Worm (Caenorhabditis elegans): Measurements from ENCODE around the gene cpf-2.

- no peak for TF ChIP-seq ets-7 (tag; optimal IDR thresholded peaks at IDR 0.05)
- no peak for TF ChIP-seq tbx-11 (GFP tag; IDR thresholded peaks at IDR 0.05)
- no peak for TF ChIP-seq ama-1 (optimal IDR thresholded peaks at IDR 0.05)
- TF ChIP-seq tbx-37 (GFP tag; conservative IDR thresholded peaks at IDR 0.05), result no peak
- TF ChIP-seq hmg-4 (GFP tag; optimal IDR thresholded peaks at IDR 0.05), result no peak
- no peak for TF ChIP-seq hnd-1 (tag; optimal IDR thresholded peaks at IDR 0.05)
- TF ChIP-seq sea-1 (GFP tag; conservative IDR thresholded peaks at IDR 0.05), result no peak
- no peak for TF ChIP-seq B0310.2 (tag; optimal IDR thresholded peaks at IDR 0.05)
- TF ChIP-seq hmbx-1 (tag; optimal IDR thresholded peaks at IDR 0.05), result no peak
- TF ChIP-seq scrt-1 (GFP tag; IDR thresholded peaks at IDR 0.05), result no peak
- no peak for TF ChIP-seq pes-1 (GFP tag; IDR thresholded peaks at IDR 0.05)
- no peak for TF ChIP-seq aly-1 (tag; optimal IDR thresholded peaks at IDR 0.05)
- no peak for TF ChIP-seq flt-1 (GFP tag; IDR thresholded peaks at IDR 0.05)
Measured at ce11 chrIII:13276958-13277357, 8.3 kb upstream of the cpf-2 start, which contains the start of gene unc-64.

All from whole organism, early embryonic.